Worm (Caenorhabditis elegans) whole organism, L1 larva: ENCODE data around the gene elt-4.

Source experiments
- egl-27 ChIP-seq, 2 experiments: fragments of 150-350 bp in 1 of 2; sonication (generic microtip); optimal IDR thresholded peaks; 3 replicates each; lab custom pipeline; 2017 to 2018; ENCODE audit warnings: missing biosample characterization in 2 of 2, missing genetic modification characterization in 2 of 2, missing genetic modification reagents in 2 of 2
- fkh-4 ChIP-seq: sonication (generic microtip); optimal IDR thresholded peaks from 2 replicates; lab custom pipeline; 2016; ENCODE audit warnings: missing compliant biosample characterization, missing genetic modification characterization, borderline replicate concordance
- isw-1 ChIP-seq: fragments of 200-800 bp; sonication (Bioruptor generic); IDR thresholded peaks from 2 replicates; pipeline ENCODE4 v1.3.6; 2022; ENCODE audit warnings: missing genetic modification characterization, missing compliant biosample characterization
- lir-3 ChIP-seq: sonication (generic microtip); optimal IDR thresholded peaks from 2 replicates; lab custom pipeline; 2016; ENCODE audit warnings: mild to moderate bottlenecking, missing genetic modification characterization, moderate library complexity, missing compliant biosample characterization; ENCODE audit not compliant: poor library complexity
- mep-1 ChIP-seq: fragments of 150-350 bp; optimal IDR thresholded peaks from 2 replicates; lab custom pipeline; 2014; ENCODE audit warnings: missing biosample characterization, missing genetic modification characterization
- nhr-237 ChIP-seq: fragments of 150-350 bp; optimal IDR thresholded peaks from 2 replicates; lab custom pipeline; 2014; ENCODE audit warnings: missing biosample characterization, missing genetic modification characterization
- pqm-1 ChIP-seq: sonication (generic microtip); optimal IDR thresholded peaks from 3 replicates; lab custom pipeline; 2017; ENCODE audit warnings: missing biosample characterization, missing genetic modification characterization
- unc-130 ChIP-seq: fragments of 150-350 bp; optimal IDR thresholded peaks from 2 replicates; lab custom pipeline; 2017; ENCODE audit warnings: missing biosample characterization, missing genetic modification characterization, inconsistent platforms
- unc-62 ChIP-seq: fragments of 150-350 bp; optimal IDR thresholded peaks from 2 replicates; lab custom pipeline; 2014; ENCODE audit warnings: missing biosample characterization, missing genetic modification reagents, missing genetic modification characterization
- unc-98 ChIP-seq: fragments of 200-800 bp; sonication (Bioruptor generic); IDR thresholded peaks from 2 replicates; pipeline ENCODE4 v1.3.6; 2022; ENCODE audit warnings: missing genetic modification characterization, missing compliant biosample characterization
- vab-15 ChIP-seq: sonication (generic microtip); optimal IDR thresholded peaks from 2 replicates; lab custom pipeline; 2017; ENCODE audit warnings: missing genotype, mild to moderate bottlenecking, missing genetic modification characterization, missing compliant biosample characterization
- ztf-11 ChIP-seq, 2 experiments: sonication (generic microtip); optimal IDR thresholded peaks; 2 replicates each; lab custom pipeline; 2016 to 2017; ENCODE audit warnings: missing genetic modification characterization in 2 of 2, missing biosample characterization in 1 of 2, missing compliant biosample characterization in 1 of 2

DNA sequence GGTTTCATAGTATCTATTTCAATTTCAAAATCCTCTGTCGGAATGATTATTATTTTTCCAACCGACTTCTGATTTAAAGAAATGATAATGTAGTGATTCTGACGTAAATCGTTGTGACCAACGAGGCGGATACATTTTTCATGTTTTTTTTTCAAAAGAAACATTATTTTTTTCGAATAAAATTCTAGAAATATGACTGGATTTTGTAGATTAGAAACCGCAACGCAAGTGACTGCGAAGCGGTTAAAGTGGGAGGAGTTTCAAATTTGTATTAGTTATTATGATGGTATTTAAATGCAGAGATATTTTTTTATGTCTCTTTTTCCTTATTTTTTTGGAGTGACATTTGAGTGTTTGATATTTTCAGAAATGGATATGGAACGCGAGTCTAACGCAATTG lies 28.3 kb upstream of the elt-4 start, which contains the start of gene C39B10.5:
- TF ChIP-seq egl-27 (tag; optimal IDR thresholded peaks at IDR 0.05; lab: Kevin White, UChicago) (no peak), unc-62 (GFP tag; lab: Kevin White, UChicago) (no peak), ztf-11 (tag; optimal IDR thresholded peaks at IDR 0.05; lab: Kevin White, UChicago) (no peak), vab-15 (no peak), pqm-1 (tag; lab: Kevin White, UChicago) (no peak), fkh-4 (tag; lab: Kevin White, UChicago) (no peak), mep-1 (no peak), isw-1 (no peak), lir-3 (tag; lab: Kevin White, UChicago) (no peak), unc-98 (no peak), nhr-237 (no peak), unc-130 (no peak)
